Worm (Caenorhabditis elegans): Measurements from ENCODE around the gene F47B7.2.

F47B7.2 gene

ce11 chrX:3787431-3788076 lies 15.0 kb downstream of the F47B7.2 start, which contains the start of gene pmpl-1:
Gene pmpl-1, plus strand, starts transcription at chrX:3788026.
- TF ChIP-seq unc-62 (GFP tag; optimal IDR thresholded peaks at IDR 0.05), result peak; percentile 69
- peak; percentile 60 for TF ChIP-seq nhr-2 (tag; optimal IDR thresholded peaks at IDR 0.05)
- peak; percentile 41 for TF ChIP-seq sptf-1 (tag; optimal IDR thresholded peaks at IDR 0.05)
- peak; percentile 49 for TF ChIP-seq unc-120 (tag; optimal IDR thresholded peaks at IDR 0.05; ENCODE audit: poor library complexity, severe bottlenecking)
- TF ChIP-seq zip-8 (tag; optimal IDR thresholded peaks at IDR 0.05), result no peak
- TF ChIP-seq nhr-237 (tag; optimal IDR thresholded peaks at IDR 0.05), result no peak
- peak; percentile 8 for TF ChIP-seq hlh-1 (tag; optimal IDR thresholded peaks at IDR 0.05)
- peak; percentile 1 for TF ChIP-seq ham-2 (GFP tag; optimal IDR thresholded peaks at IDR 0.05)

- TF ChIP-seq nhr-237 (tag; optimal IDR thresholded peaks at IDR 0.05) (peak; percentile 13), unc-62 (GFP tag; optimal IDR thresholded peaks at IDR 0.05) (no peak)
Observed at ce11 chrX:3788483-3788882, 15.9 kb downstream of the F47B7.2 start.

ce11 chrX:3791098-3791497 lies 18.5 kb downstream of the F47B7.2 start:
- TF ChIP-seq blmp-1 (tag; optimal IDR thresholded peaks at IDR 0.05), result no peak
- no peak for TF ChIP-seq sem-2 (GFP tag; optimal IDR thresholded peaks at IDR 0.05)
- TF ChIP-seq snpc-4 (tag; optimal IDR thresholded peaks at IDR 0.05), result no peak
- TF ChIP-seq nhr-12 (tag; optimal IDR thresholded peaks at IDR 0.05), result no peak
- no peak for TF ChIP-seq nhr-2 (tag; optimal IDR thresholded peaks at IDR 0.05)
- no peak for TF ChIP-seq elt-3 (tag; optimal IDR thresholded peaks at IDR 0.05)
- TF ChIP-seq drap-1 (GFP tag; optimal IDR thresholded peaks at IDR 0.05), result no peak
- TF ChIP-seq ham-2 (GFP tag; optimal IDR thresholded peaks at IDR 0.05), result no peak
- TF ChIP-seq unc-62 (GFP tag; optimal IDR thresholded peaks at IDR 0.05), result no peak

ce11 chrX:3792715-3793114 lies 20.2 kb downstream of the F47B7.2 start, which contains the start of gene idpp-5:
Gene idpp-5, minus strand, starts transcription at chrX:3792815.
- TF ChIP-seq ztf-11 (tag; optimal IDR thresholded peaks at IDR 0.05) (no peak), tbx-8 (GFP tag; optimal IDR thresholded peaks at IDR 0.05) (no peak), lsy-2 (tag; optimal IDR thresholded peaks at IDR 0.05) (no peak), ceh-43 (GFP tag; optimal IDR thresholded peaks at IDR 0.05) (no peak), ceh-83 (GFP tag; optimal IDR thresholded peaks at IDR 0.05) (no peak), sem-2 (GFP tag; optimal IDR thresholded peaks at IDR 0.05) (no peak), unc-62 (GFP tag; optimal IDR thresholded peaks at IDR 0.05) (no peak), blmp-1 (tag; optimal IDR thresholded peaks at IDR 0.05) (no peak), unc-120 (tag; optimal IDR thresholded peaks at IDR 0.05; ENCODE audit: poor library complexity, severe bottlenecking) (no peak), mab-5 (tag; optimal IDR thresholded peaks at IDR 0.05) (no peak), zip-8 (tag; optimal IDR thresholded peaks at IDR 0.05) (no peak), drap-1 (GFP tag; optimal IDR thresholded peaks at IDR 0.05) (no peak), lin-32 (GFP tag; optimal IDR thresholded peaks at IDR 0.05) (no peak), nhr-28 (tag; optimal IDR thresholded peaks at IDR 0.05) (no peak)

- TF ChIP-seq elt-3 (tag; optimal IDR thresholded peaks at IDR 0.05) (no peak), lin-13 (tag; optimal IDR thresholded peaks at IDR 0.05) (no peak), unc-39 (tag; optimal IDR thresholded peaks at IDR 0.05) (no peak), pha-4 (tag; optimal IDR thresholded peaks at IDR 0.05) (no peak), unc-62 (GFP tag; optimal IDR thresholded peaks at IDR 0.05) (no peak), ceh-39 (tag; optimal IDR thresholded peaks at IDR 0.05) (no peak), nhr-12 (tag; optimal IDR thresholded peaks at IDR 0.05) (no peak), hlh-1 (tag; optimal IDR thresholded peaks at IDR 0.05) (no peak), sptf-1 (tag; optimal IDR thresholded peaks at IDR 0.05) (no peak), snpc-4 (tag; optimal IDR thresholded peaks at IDR 0.05) (no peak), mep-1 (tag; optimal IDR thresholded peaks at IDR 0.05) (no peak), drap-1 (GFP tag; optimal IDR thresholded peaks at IDR 0.05) (no peak), ces-1 (GFP tag; optimal IDR thresholded peaks at IDR 0.05) (no peak), lin-32 (GFP tag; optimal IDR thresholded peaks at IDR 0.05) (no peak)
Observed at ce11 chrX:3793389-3793788, 20.8 kb downstream of the F47B7.2 start.

ce11 chrX:3794161-3794560 lies 21.6 kb downstream of the F47B7.2 start:
- TF ChIP-seq sptf-1 (tag; optimal IDR thresholded peaks at IDR 0.05) (no peak), zip-8 (tag; optimal IDR thresholded peaks at IDR 0.05) (no peak), M03D4.4 (tag; optimal IDR thresholded peaks at IDR 0.05) (no peak), sem-2 (GFP tag; optimal IDR thresholded peaks at IDR 0.05) (no peak), nhr-76 (tag; optimal IDR thresholded peaks at IDR 0.05) (no peak)
